Worm (Caenorhabditis elegans) whole organism, L2 larva: ENCODE results near the gene par-1.

ENCODE experiments used
- C34F6.9 ChIP-seq: fragments of 150-350 bp; optimal IDR thresholded peaks from 2 replicates; lab custom pipeline; 2014; ENCODE audit warnings: missing biosample characterization, missing genetic modification characterization
- F13H6.1 ChIP-seq: sonication (generic microtip); optimal IDR thresholded peaks from 2 replicates; lab custom pipeline; 2016; ENCODE audit warnings: missing genetic modification characterization, missing compliant biosample characterization
- dmd-4 ChIP-seq: sonication (generic microtip); optimal IDR thresholded peaks from 2 replicates; lab custom pipeline; 2017; ENCODE audit warnings: missing biosample characterization, missing genetic modification characterization
- egl-27 ChIP-seq: sonication (generic microtip); optimal IDR thresholded peaks from 3 replicates; lab custom pipeline; 2017; ENCODE audit warnings: missing biosample characterization, missing genetic modification reagents, missing genetic modification characterization
- elt-1 ChIP-seq: fragments of 150-350 bp; optimal IDR thresholded peaks from 2 replicates; lab custom pipeline; 2014; ENCODE audit warnings: missing biosample characterization, missing genetic modification characterization
- fos-1 ChIP-seq: fragments of 150-350 bp; optimal IDR thresholded peaks from 2 replicates; lab custom pipeline; 2014; ENCODE audit warnings: missing biosample characterization, missing genetic modification characterization
- lin-39 ChIP-seq: fragments of 150-350 bp; optimal IDR thresholded peaks from 2 replicates; lab custom pipeline; 2014; ENCODE audit warnings: missing biosample characterization, missing genetic modification reagents, missing genetic modification characterization
- lsy-2 ChIP-seq, 2 experiments: fragments of 150-350 bp in 1 of 2; sonication (generic microtip) in 1 of 2; optimal IDR thresholded peaks; 2 replicates each; lab custom pipeline; 2014 to 2017; ENCODE audit warnings: missing biosample characterization in 2 of 2, missing genetic modification characterization in 2 of 2
- mab-5 ChIP-seq: fragments of 150-350 bp; optimal IDR thresholded peaks from 2 replicates; lab custom pipeline; 2014; ENCODE audit warnings: missing biosample characterization, missing genetic modification characterization
- mbf-1 ChIP-seq: sonication (generic microtip); optimal IDR thresholded peaks from 2 replicates; lab custom pipeline; 2017; ENCODE audit warnings: missing biosample characterization, missing genetic modification characterization
- mdl-1 ChIP-seq, 2 experiments: fragments of 150-350 bp in 1 of 2; sonication (generic microtip) in 1 of 2; optimal IDR thresholded peaks; 2 replicates each; lab custom pipeline; 2017; ENCODE audit warnings: missing biosample characterization in 2 of 2, missing genetic modification characterization in 2 of 2
- nhr-237 ChIP-seq: fragments of 150-350 bp; optimal IDR thresholded peaks from 2 replicates; lab custom pipeline; 2014; ENCODE audit warnings: missing biosample characterization, missing genetic modification characterization
- nhr-25 ChIP-seq: fragments of 150-350 bp; sonication (generic microtip); optimal IDR thresholded peaks from 3 replicates; lab custom pipeline; 2014; ENCODE audit warnings: missing biosample characterization, missing genetic modification characterization
- skn-1 ChIP-seq: sonication (generic microtip); optimal IDR thresholded peaks from 2 replicates; lab custom pipeline; 2017; ENCODE audit warnings: missing biosample characterization, missing genetic modification characterization

DNA sequence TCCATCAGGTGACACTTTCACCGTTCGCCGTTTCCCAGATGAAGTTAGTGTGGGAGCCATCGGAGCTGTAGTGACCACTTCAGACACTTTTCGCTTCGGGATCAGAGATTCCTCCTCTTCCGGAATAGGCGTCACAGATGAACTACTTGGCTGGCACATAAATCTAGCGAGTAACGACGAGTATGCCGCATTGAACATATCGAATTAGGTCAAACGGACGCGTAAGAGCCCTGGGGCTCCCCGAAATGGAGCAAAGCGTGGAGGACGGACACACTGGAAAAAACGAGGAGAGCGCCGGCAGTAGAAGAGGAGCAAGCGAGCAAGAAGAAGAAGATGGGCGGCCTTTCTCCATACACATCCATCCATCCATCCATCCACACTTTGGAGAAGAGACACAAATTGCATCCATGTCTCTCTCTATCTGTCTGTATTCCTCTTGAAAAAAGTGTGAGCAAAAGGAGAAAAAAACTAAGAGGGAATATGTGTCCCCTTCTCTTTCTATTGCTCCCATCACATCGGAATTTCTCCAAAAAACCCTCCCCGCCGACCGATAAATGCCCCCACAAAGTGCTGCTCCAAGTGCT is 18.7 kb downstream of the par-1 start:
- TF ChIP-seq egl-27 (tag; lab: Kevin White, UChicago), result no peak
- no peak for TF ChIP-seq nhr-237 (tag; lab: Kevin White, UChicago)
- no peak for TF ChIP-seq mab-5 (tag; lab: Kevin White, UChicago)
- no peak for TF ChIP-seq fos-1 (tag; lab: Kevin White, UChicago)
- no peak for TF ChIP-seq skn-1 (tag; lab: Kevin White, UChicago)
- no peak for TF ChIP-seq lin-39 (tag; lab: Kevin White, UChicago)
- TF ChIP-seq mbf-1 (tag; lab: Kevin White, UChicago), result no peak
- no peak for TF ChIP-seq mdl-1 (tag; optimal IDR thresholded peaks at IDR 0.05; lab: Kevin White, UChicago)
- no peak for TF ChIP-seq elt-1 (tag; lab: Kevin White, UChicago)
- TF ChIP-seq lsy-2 (tag; optimal IDR thresholded peaks at IDR 0.05; lab: Kevin White, UChicago), result no peak
- no peak for TF ChIP-seq dmd-4 (tag; lab: Kevin White, UChicago)
- no peak for TF ChIP-seq C34F6.9 (tag; lab: Kevin White, UChicago)
- TF ChIP-seq nhr-25 (tag; lab: Kevin White, UChicago), result no peak
- no peak for TF ChIP-seq F13H6.1 (tag; lab: Kevin White, UChicago)
